Fruit fly (Drosophila melanogaster): Measurements from ENCODE around the gene CG34427.

DNA sequence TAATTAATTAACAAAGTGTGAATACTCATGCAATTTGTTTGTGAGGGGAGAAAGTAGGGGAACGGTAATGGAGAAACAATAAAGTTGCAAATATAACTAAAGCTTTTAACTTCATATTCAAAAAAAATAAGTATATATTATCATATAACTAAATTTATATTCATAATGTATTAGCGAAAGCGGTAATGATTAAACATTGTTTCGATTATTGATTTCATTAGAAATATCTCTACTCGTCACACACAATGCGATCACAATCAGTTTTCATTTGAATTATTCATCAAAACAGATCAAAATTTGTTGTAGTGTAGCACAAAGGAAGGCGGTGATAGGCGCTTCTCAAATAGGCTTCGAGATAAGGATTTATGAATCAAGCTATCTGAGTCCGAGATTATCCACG lies 48.9 kb upstream of the CG34427 start, which contains the start of gene CG6576:
- TF ChIP-seq CG11762 (GFP tag; optimal IDR thresholded peaks at IDR 0.05; ENCODE audit: insufficient read depth) (no peak), CG7368 (GFP tag; optimal IDR thresholded peaks at IDR 0.05) (no peak), Smox (GFP tag; optimal IDR thresholded peaks at IDR 0.05) (no peak), CG8319 (GFP tag; optimal IDR thresholded peaks at IDR 0.05) (no peak)
